Worm (Caenorhabditis elegans): ENCODE results near the gene hex-3.

hex-3 gene

DNA sequence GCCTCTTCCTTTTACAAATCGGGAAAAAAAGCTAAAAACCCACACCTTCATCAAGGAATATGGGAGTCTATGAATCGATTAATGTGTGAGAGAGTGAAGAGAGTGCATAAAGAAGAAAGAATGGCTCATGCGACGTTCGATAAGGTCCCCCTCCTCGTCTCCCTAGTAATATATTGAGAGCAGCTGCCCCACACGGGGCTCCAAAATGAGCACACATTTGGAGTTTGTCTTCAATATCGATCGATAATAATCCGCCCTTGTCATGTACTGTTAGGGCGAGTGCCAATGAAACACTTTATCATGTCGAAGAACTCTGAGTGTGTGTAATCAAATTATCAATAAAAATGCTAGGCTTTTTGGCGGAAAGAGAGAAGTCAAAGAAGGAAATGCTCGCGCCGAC is 29.8 kb upstream of the hex-3 start:
- no peak for TF ChIP-seq unc-62 (GFP tag; optimal IDR thresholded peaks at IDR 0.05)

- no peak for TF ChIP-seq unc-62 (GFP tag; optimal IDR thresholded peaks at IDR 0.05)
These were observed 29.2 kb upstream of the hex-3 start for ce11 chrIII:10819778-10820177.

ce11 chrIII:10820592-10821242 is 28.3 kb upstream of the hex-3 start:
- TF ChIP-seq unc-62 (GFP tag; optimal IDR thresholded peaks at IDR 0.05): no peak

ce11 chrIII:10822494-10823113 is 26.4 kb upstream of the hex-3 start:
- TF ChIP-seq unc-62 (GFP tag; optimal IDR thresholded peaks at IDR 0.05): no peak

- no peak for TF ChIP-seq unc-62 (GFP tag; optimal IDR thresholded peaks at IDR 0.05)
These were observed 24.8 kb upstream of the hex-3 start for ce11 chrIII:10824206-10824605.

- no peak for TF ChIP-seq unc-62 (GFP tag; optimal IDR thresholded peaks at IDR 0.05)
These were observed 23.9 kb upstream of the hex-3 start for ce11 chrIII:10825088-10825487.

- TF ChIP-seq unc-62 (GFP tag; optimal IDR thresholded peaks at IDR 0.05): no peak
These were observed 17.5 kb upstream of the hex-3 start for ce11 chrIII:10831483-10831882.

- no peak for TF ChIP-seq unc-62 (GFP tag; optimal IDR thresholded peaks at IDR 0.05)
These were observed 16.4 kb upstream of the hex-3 start, which contains the start of gene sbsp-1 for ce11 chrIII:10832636-10833035. sbsp-1 (plus strand) TSS chrIII:10832936.

- no peak for TF ChIP-seq unc-62 (GFP tag; optimal IDR thresholded peaks at IDR 0.05)
These were observed 4.1 kb upstream of the hex-3 start, which contains the start of gene pde-12 for ce11 chrIII:10844873-10845272. pde-12 (minus strand) TSS chrIII:10845020.

- TF ChIP-seq unc-62 (GFP tag; optimal IDR thresholded peaks at IDR 0.05): no peak
These were observed 6.4 kb downstream of the hex-3 start, which contains the start of gene Y39A1C.1 for ce11 chrIII:10855398-10855880. Y39A1C.1 (plus strand) TSS chrIII:10855448.

ce11 chrIII:10856830-10857229 is 7.8 kb downstream of the hex-3 start:
- no peak for TF ChIP-seq unc-62 (GFP tag; optimal IDR thresholded peaks at IDR 0.05)

DNA sequence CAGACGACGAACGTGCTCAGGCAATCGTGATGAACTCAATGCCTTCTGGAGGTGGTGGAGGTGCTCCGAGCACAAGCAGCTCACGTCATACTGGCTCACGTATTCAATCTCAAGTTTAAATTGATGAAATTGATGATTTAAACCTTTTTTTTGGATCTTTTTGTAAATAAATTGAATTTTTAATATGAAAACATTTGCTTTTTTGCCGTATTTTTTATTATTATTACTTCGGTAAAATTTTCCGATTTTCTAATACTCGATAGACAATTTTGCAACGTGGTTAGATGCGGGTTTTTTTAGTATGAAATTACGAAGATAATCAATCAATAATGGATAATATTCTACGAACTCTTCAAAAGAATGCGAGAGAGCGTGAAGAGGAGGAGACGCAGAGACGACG is 9.0 kb downstream of the hex-3 start, which contains the start of gene oxi-1:
Gene oxi-1, plus strand, starts transcription at position 301 of the 400 bp plus-strand sequence.
- no peak for TF ChIP-seq unc-62 (GFP tag; optimal IDR thresholded peaks at IDR 0.05)

- TF ChIP-seq unc-62 (GFP tag; optimal IDR thresholded peaks at IDR 0.05): no peak
These were observed 12.4 kb downstream of the hex-3 start for ce11 chrIII:10861375-10861774.

- no peak for TF ChIP-seq unc-62 (GFP tag; optimal IDR thresholded peaks at IDR 0.05)
These were observed 18.1 kb downstream of the hex-3 start for ce11 chrIII:10867086-10867485.

- no peak for TF ChIP-seq unc-62 (GFP tag; optimal IDR thresholded peaks at IDR 0.05)
These were observed 19.8 kb downstream of the hex-3 start, which contains the start of the genes cey-4 and vps-50 for ce11 chrIII:10868653-10869392. cey-4 (minus strand) TSS chrIII:10868703. vps-50 (plus strand) TSS chrIII:10869193.

DNA sequence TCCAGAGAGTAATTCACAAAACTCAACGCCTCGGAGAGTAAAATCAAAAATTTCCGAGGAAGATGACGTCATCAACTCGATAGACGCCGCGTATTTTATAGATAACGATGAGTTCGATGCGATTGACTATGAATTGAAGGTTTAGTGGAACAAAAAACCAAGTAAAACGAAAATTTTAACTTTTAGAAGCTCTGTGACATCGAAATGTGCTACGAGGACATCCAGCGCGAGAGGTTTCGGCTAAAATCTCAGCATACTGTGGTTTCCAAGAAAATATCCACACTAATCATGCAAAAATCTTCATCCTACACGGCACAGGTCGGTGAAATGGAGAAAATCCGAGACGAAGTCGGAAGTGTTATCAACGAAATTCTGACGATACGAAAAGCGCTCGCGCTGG is 20.6 kb downstream of the hex-3 start:
- no peak for TF ChIP-seq unc-62 (GFP tag; optimal IDR thresholded peaks at IDR 0.05)
